Worm (Caenorhabditis elegans) whole organism, L1 larva: ENCODE measurements around the gene pola-1.

Experiments used
- aly-2 ChIP-seq: fragments of 150-350 bp; optimal IDR thresholded peaks from 2 replicates; lab custom pipeline; 2014; ENCODE audit warnings: missing biosample characterization, missing genetic modification characterization
- dpl-1 ChIP-seq, 3 experiments: fragments of 150-350 bp in 2 of 3; sonication (generic microtip) in 1 of 3; optimal IDR thresholded peaks; 2 replicates each; lab custom pipeline; 2014 to 2017; ENCODE audit warnings: missing biosample characterization in 3 of 3, missing genetic modification characterization in 3 of 3, missing genetic modification reagents in 3 of 3
- elt-2 ChIP-seq: sonication (generic microtip); optimal IDR thresholded peaks from 2 replicates; lab custom pipeline; 2016; ENCODE audit warnings: missing genetic modification characterization, mild to moderate bottlenecking, inconsistent platforms, missing compliant biosample characterization, missing genetic modification reagents
- nhr-12 ChIP-seq: sonication (generic microtip); optimal IDR thresholded peaks from 2 replicates; lab custom pipeline; 2017; ENCODE audit warnings: missing biosample characterization, missing genetic modification characterization
- nhr-19 ChIP-seq: fragments of 200-800 bp; sonication (Bioruptor generic); conservative IDR thresholded peaks from 2 replicates; pipeline ENCODE4 v1.3.6; 2022; ENCODE audit warnings: missing genetic modification characterization, missing compliant biosample characterization
- nhr-76 ChIP-seq: sonication (generic microtip); optimal IDR thresholded peaks from 2 replicates; lab custom pipeline; 2017; ENCODE audit warnings: missing biosample characterization, missing genetic modification characterization
- unc-86 ChIP-seq: sonication (generic microtip); optimal IDR thresholded peaks from 2 replicates; lab custom pipeline; 2016; ENCODE audit warnings: missing genetic modification characterization, missing compliant biosample characterization
- zip-4 ChIP-seq: fragments of 200-800 bp; sonication (Bioruptor generic); optimal IDR thresholded peaks from 2 replicates; lab custom pipeline; 2018; ENCODE audit warnings: mild to moderate bottlenecking, missing genetic modification characterization, moderate library complexity, missing compliant biosample characterization

ce11 chrIII:11194123-11194522 is 51.9 kb downstream of the pola-1 start:
- TF ChIP-seq elt-2 (no peak), nhr-12 (no peak), unc-86 (no peak), zip-4 (GFP tag; lab: Kevin White, UChicago) (no peak), dpl-1 (GFP tag; optimal IDR thresholded peaks at IDR 0.05; lab: Kevin White, UChicago) (no peak), aly-2 (no peak), nhr-76 (no peak), nhr-19 (GFP tag; lab: Robert Waterston, UW) (no peak)
